Fruit fly (Drosophila melanogaster) whole organism, embryonic: Measurements from ENCODE around the gene Apt1.

Source experiments
- Awh ChIP-seq: fragments of 200-800 bp; sonication (Bioruptor generic); IDR thresholded peaks from 2 replicates; pipeline ENCODE4, ENCODE4 v1.3.6; 2022; ENCODE audit warnings: missing biosample characterization, missing genetic modification characterization
- BEAF-32 ChIP-seq: fragments of 200-800 bp; sonication (Bioruptor generic); optimal IDR thresholded peaks from 3 replicates; lab custom pipeline; 2017; ENCODE audit warnings: missing biosample characterization, missing genetic modification characterization, mild to moderate bottlenecking, moderate library complexity, missing genetic modification reagents
- CG10366 ChIP-seq: fragments of 200-800 bp; sonication (Bioruptor generic); IDR thresholded peaks from 2 replicates; pipeline ENCODE4 v1.3.6; 2022; ENCODE audit warnings: missing biosample characterization, missing genetic modification characterization
- CG10959 ChIP-seq: fragments of 200-800 bp; sonication (Bioruptor generic); IDR thresholded peaks from 2 replicates; pipeline ENCODE4 v1.3.6; 2022; ENCODE audit warnings: missing biosample characterization, missing genetic modification characterization
- CG12659 ChIP-seq: fragments of 200-800 bp; sonication (Bioruptor generic); optimal IDR thresholded peaks from 3 replicates; lab custom pipeline; 2017; ENCODE audit warnings: mild to moderate bottlenecking, missing biosample characterization, missing genetic modification reagents, missing genetic modification characterization
- CG13287 ChIP-seq: fragments of 200-800 bp; sonication (Bioruptor generic); IDR thresholded peaks from 2 replicates; pipeline ENCODE4 v1.3.6; 2022; ENCODE audit warnings: missing biosample characterization, missing genetic modification characterization; ENCODE audit not compliant: partially characterized antibody
- CG15514 ChIP-seq: fragments of 200-800 bp; sonication (Bioruptor generic); optimal IDR thresholded peaks from 3 replicates; lab custom pipeline; 2017; ENCODE audit warnings: missing biosample characterization, missing genetic modification characterization, mild to moderate bottlenecking, moderate library complexity, missing genetic modification reagents
- CG16813 ChIP-seq: fragments of 200-800 bp; sonication (Bioruptor generic); IDR thresholded peaks from 3 replicates; pipeline ENCODE4 v1.3.6; 2022; ENCODE audit warnings: missing biosample characterization, missing genetic modification characterization; ENCODE audit not compliant: partially characterized antibody
- CG17829 ChIP-seq: fragments of 200-800 bp; optimal IDR thresholded peaks from 2 replicates; lab custom pipeline; 2019; ENCODE audit warnings: missing biosample characterization, mild to moderate bottlenecking, missing genetic modification characterization, moderate library complexity
- CG2120 ChIP-seq: fragments of 200-800 bp; sonication (Bioruptor generic); optimal IDR thresholded peaks from 3 replicates; lab custom pipeline; 2016; ENCODE audit warnings: missing biosample characterization, missing genetic modification characterization
- CG2712 ChIP-seq: fragments of 200-800 bp; optimal IDR thresholded peaks from 3 replicates; lab custom pipeline; 2019; ENCODE audit warnings: missing biosample characterization, mild to moderate bottlenecking, missing genetic modification characterization, moderate library complexity
- CG30020 ChIP-seq: fragments of 200-800 bp; optimal IDR thresholded peaks from 2 replicates; lab custom pipeline; 2019; ENCODE audit warnings: missing biosample characterization, mild to moderate bottlenecking, missing genetic modification characterization, moderate library complexity
- CG32772 ChIP-seq: fragments of 200-800 bp; sonication (Bioruptor generic); IDR thresholded peaks from 2 replicates; pipeline ENCODE4 v1.3.6; 2022; ENCODE audit warnings: missing biosample characterization, missing genetic modification characterization
- CG34224 ChIP-seq: fragments of 200-800 bp; sonication (Bioruptor generic); IDR thresholded peaks from 3 replicates; pipeline ENCODE4 v1.3.6; 2022; ENCODE audit warnings: missing biosample characterization, missing genetic modification characterization; ENCODE audit not compliant: partially characterized antibody
- CG7271 ChIP-seq: fragments of 200-800 bp; sonication (Bioruptor generic); optimal IDR thresholded peaks from 2 replicates; lab custom pipeline; 2018; ENCODE audit warnings: missing biosample characterization, mild to moderate bottlenecking, missing genetic modification characterization, moderate library complexity
- CG8290 ChIP-seq, 3 experiments: fragments of 200-800 bp; sonication (Bioruptor generic); optimal IDR thresholded peaks; 2 replicates each; lab custom pipeline; 2016 to 2019; ENCODE audit warnings: missing biosample characterization in 3 of 3, missing genetic modification characterization in 3 of 3, mild to moderate bottlenecking in 2 of 3, moderate library complexity in 1 of 3
- CG8478 ChIP-seq: fragments of >200 bp; optimal IDR thresholded peaks from 2 replicates; lab custom pipeline; 2018
- CG9797 ChIP-seq: fragments of 200-800 bp; sonication (Bioruptor generic); optimal IDR thresholded peaks from 3 replicates; lab custom pipeline; 2018; ENCODE audit warnings: missing biosample characterization, mild to moderate bottlenecking, missing genetic modification characterization
- CG9932 ChIP-seq: fragments of 200-800 bp; sonication (Bioruptor generic); IDR thresholded peaks from 2 replicates; pipeline ENCODE4 v1.3.6; 2022; ENCODE audit warnings: missing biosample characterization, missing genetic modification characterization
- Dbx ChIP-seq: fragments of 200-800 bp; sonication (Bioruptor generic); IDR thresholded peaks from 3 replicates; pipeline ENCODE4 v1.3.6; 2022; ENCODE audit warnings: missing biosample characterization, missing genetic modification characterization
- Dek ChIP-seq: fragments of 200-800 bp; sonication (Bioruptor generic); optimal IDR thresholded peaks from 3 replicates; lab custom pipeline; 2019; ENCODE audit warnings: missing biosample characterization, mild to moderate bottlenecking, missing genetic modification characterization, moderate library complexity
- Dll ChIP-seq: fragments of 200-800 bp; sonication (Bioruptor generic); IDR thresholded peaks from 4 replicates; pipeline ENCODE4 v1.3.6; 2022; ENCODE audit warnings: missing biosample characterization, missing genetic modification characterization; ENCODE audit not compliant: partially characterized antibody
- Doc3 ChIP-seq: fragments of 200-800 bp; sonication (Bioruptor generic); IDR thresholded peaks from 3 replicates; pipeline ENCODE4 v1.3.6; 2022; ENCODE audit warnings: missing biosample characterization, missing genetic modification characterization; ENCODE audit not compliant: partially characterized antibody
- Ets97D ChIP-seq: fragments of 200-800 bp; sonication (Bioruptor generic); optimal IDR thresholded peaks from 3 replicates; lab custom pipeline; 2016; ENCODE audit warnings: missing biosample characterization, missing genetic modification characterization
- Fer1 ChIP-seq: fragments of 200-800 bp; sonication (Bioruptor generic); optimal IDR thresholded peaks from 2 replicates; lab custom pipeline; 2017; ENCODE audit warnings: missing biosample characterization, mild to moderate bottlenecking, missing genetic modification characterization
- Fer2 ChIP-seq: fragments of 200-800 bp; sonication (Bioruptor generic); optimal IDR thresholded peaks from 2 replicates; lab custom pipeline; 2018; ENCODE audit warnings: missing biosample characterization, mild to moderate bottlenecking, missing genetic modification characterization, moderate library complexity
- HLH4C ChIP-seq: fragments of 200-800 bp; sonication (Bioruptor generic); IDR thresholded peaks from 3 replicates; pipeline ENCODE4 v1.3.6; 2022; ENCODE audit warnings: missing biosample characterization, missing genetic modification characterization; ENCODE audit not compliant: partially characterized antibody
- Lhr ChIP-seq: fragments of 200-800 bp; sonication (Bioruptor generic); optimal IDR thresholded peaks from 3 replicates; lab custom pipeline; 2017; ENCODE audit warnings: mild to moderate bottlenecking, missing biosample characterization, missing genetic modification reagents, missing genetic modification characterization
- MESR4 ChIP-seq: fragments of 200-800 bp; sonication (Bioruptor generic); optimal IDR thresholded peaks from 2 replicates; lab custom pipeline; 2018; ENCODE audit warnings: missing biosample characterization, mild to moderate bottlenecking, missing genetic modification characterization, moderate library complexity
- Myb ChIP-seq: fragments of 200-800 bp; sonication (Bioruptor generic); optimal IDR thresholded peaks from 2 replicates; lab custom pipeline; 2016; ENCODE audit warnings: missing biosample characterization, missing genetic modification characterization
- Rx ChIP-seq: fragments of 200-800 bp; sonication (Bioruptor generic); IDR thresholded peaks from 2 replicates; pipeline ENCODE4 v1.3.6; 2022; ENCODE audit warnings: missing biosample characterization, missing genetic modification characterization
- Sry-δ ChIP-seq: fragments of 200-800 bp; sonication (Bioruptor generic); optimal IDR thresholded peaks from 2 replicates; lab custom pipeline; 2016; ENCODE audit warnings: missing biosample characterization, missing genetic modification characterization
- bbx ChIP-seq: fragments of 200-800 bp; sonication (Bioruptor generic); IDR thresholded peaks from 2 replicates; pipeline ENCODE4 v1.3.6; 2022; ENCODE audit warnings: missing biosample characterization, missing genetic modification characterization; ENCODE audit not compliant: partially characterized antibody
- bigmax ChIP-seq: fragments of 200-800 bp; sonication (Bioruptor generic); optimal IDR thresholded peaks from 2 replicates; lab custom pipeline; 2018; ENCODE audit warnings: missing biosample characterization, mild to moderate bottlenecking, missing genetic modification characterization
- bowl ChIP-seq: fragments of 200-800 bp; sonication (Bioruptor generic); IDR thresholded peaks from 2 replicates; pipeline ENCODE4 v1.3.6; 2022; ENCODE audit warnings: missing biosample characterization, missing genetic modification characterization
- hb ChIP-seq: fragments of 200-800 bp; sonication (Bioruptor generic); IDR thresholded peaks from 3 replicates; pipeline ENCODE4 v1.3.6; 2022; ENCODE audit warnings: missing biosample characterization, missing genetic modification characterization; ENCODE audit not compliant: partially characterized antibody
- ind ChIP-seq: fragments of 200-800 bp; sonication (Bioruptor generic); optimal IDR thresholded peaks from 3 replicates; lab custom pipeline; 2016; ENCODE audit warnings: missing biosample characterization, missing genetic modification characterization
- inv ChIP-seq: fragments of 200-800 bp; sonication (Bioruptor generic); IDR thresholded peaks from 2 replicates; pipeline ENCODE4 v1.3.6; 2022; ENCODE audit warnings: missing biosample characterization, missing genetic modification characterization; ENCODE audit not compliant: partially characterized antibody
- knrl ChIP-seq: fragments of 200-800 bp; sonication (Bioruptor generic); IDR thresholded peaks from 3 replicates; pipeline ENCODE4 v1.3.6; 2022; ENCODE audit warnings: missing biosample characterization, missing genetic modification characterization; ENCODE audit not compliant: partially characterized antibody
- mld ChIP-seq: fragments of 200-800 bp; sonication (Bioruptor generic); IDR thresholded peaks from 3 replicates; pipeline ENCODE4 v1.3.6; 2022; ENCODE audit warnings: missing biosample characterization, missing genetic modification characterization; ENCODE audit not compliant: partially characterized antibody
- phol ChIP-seq: fragments of 200-800 bp; sonication (Bioruptor generic); optimal IDR thresholded peaks from 3 replicates; lab custom pipeline; 2018; ENCODE audit warnings: missing biosample characterization, mild to moderate bottlenecking, missing genetic modification characterization, moderate library complexity
- slp2 ChIP-seq: fragments of 200-800 bp; sonication (Bioruptor generic); optimal IDR thresholded peaks from 2 replicates; lab custom pipeline; 2016; ENCODE audit warnings: missing biosample characterization, missing genetic modification characterization
- sqz ChIP-seq: fragments of 200-800 bp; sonication (Bioruptor generic); optimal IDR thresholded peaks from 3 replicates; lab custom pipeline; 2018; ENCODE audit warnings: missing biosample characterization, mild to moderate bottlenecking, missing genetic modification characterization
- tna ChIP-seq: fragments of 200-800 bp; sonication (Bioruptor generic); IDR thresholded peaks from 2 replicates; pipeline ENCODE4 v1.3.6; 2022; ENCODE audit warnings: missing biosample characterization, missing genetic modification characterization; ENCODE audit not compliant: partially characterized antibody
- trem ChIP-seq: fragments of 200-800 bp; optimal IDR thresholded peaks from 3 replicates; lab custom pipeline; 2019; ENCODE audit warnings: missing biosample characterization, mild to moderate bottlenecking, missing genetic modification characterization, moderate library complexity
- unc-4 ChIP-seq: fragments of 200-800 bp; sonication (Bioruptor generic); IDR thresholded peaks from 2 replicates; pipeline ENCODE4 v1.3.6; 2022; ENCODE audit warnings: missing biosample characterization, missing genetic modification characterization; ENCODE audit not compliant: partially characterized antibody
- vnd ChIP-seq: fragments of 200-800 bp; sonication (Bioruptor generic); IDR thresholded peaks from 3 replicates; pipeline ENCODE4 v1.3.6; 2022; ENCODE audit warnings: missing biosample characterization, missing genetic modification characterization; ENCODE audit not compliant: partially characterized antibody

The Apt1 gene

DNA sequence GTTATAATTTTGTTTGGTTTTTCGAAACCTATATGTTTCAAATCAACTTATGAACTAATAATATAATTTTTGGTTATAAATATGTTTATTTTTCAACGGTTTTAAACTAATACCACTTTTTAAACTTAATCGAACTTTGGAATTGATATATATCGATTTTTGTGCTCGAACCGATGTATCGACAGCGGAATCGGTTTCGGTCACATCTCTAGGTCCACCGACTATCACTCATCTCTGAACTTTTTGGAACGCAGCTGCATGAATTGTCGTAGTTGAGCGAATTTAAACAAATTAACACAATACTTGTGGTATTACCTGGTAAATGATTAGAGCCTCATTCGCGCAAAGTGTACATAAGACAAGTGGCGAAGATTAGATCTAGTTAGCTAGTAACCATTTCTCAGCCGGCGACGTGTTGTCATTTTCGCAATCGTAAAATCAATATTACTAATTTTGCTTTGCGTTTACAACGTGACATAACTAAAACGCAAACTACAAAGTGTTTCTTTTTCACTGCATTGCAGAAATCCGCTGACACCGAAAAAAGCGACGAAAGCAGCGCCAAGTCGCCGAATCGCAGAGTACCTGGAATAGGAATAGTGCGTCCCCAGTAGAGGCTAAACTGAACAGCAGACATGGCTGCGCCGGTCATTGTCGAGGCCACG, at the start of gene Apt1:
Apt1 (plus strand) TSS at position 219 of the 665 bp plus-strand sequence.
- TF ChIP-seq Fer2 (no peak), Awh (no peak), Dll (peak; percentile 94), hb (GFP tag; lab: Robert Waterston, UW) (peak; percentile 93), CG10366 (GFP tag; lab: Robert Waterston, UW) (no peak), knrl (GFP tag; lab: Robert Waterston, UW) (peak; percentile 96), vnd (peak; percentile 95), unc-4 (GFP tag; lab: Robert Waterston, UW) (peak; percentile 94), inv (peak; percentile 93), Sry-δ (GFP tag; lab: Kevin White, UChicago) (peak; percentile 94), Rx (no peak), MESR4 (GFP tag; lab: Kevin White, UChicago) (peak; percentile 76), BEAF-32 (peak; percentile 91), phol (peak; percentile 21), Fer1 (GFP tag; lab: Kevin White, UChicago) (peak; percentile 1), sqz (GFP tag; lab: Kevin White, UChicago) (no peak), CG2120 (peak; percentile 26), Dbx (GFP tag; lab: Robert Waterston, UW) (peak; percentile 30; the same call in 1 of the 3 replicates), ind (GFP tag; lab: Kevin White, UChicago) (no peak), CG12659 (peak; percentile 39), CG30020 (tag; lab: Kevin White, UChicago) (peak; percentile 5), Myb (GFP tag; lab: Kevin White, UChicago) (peak; percentile 90), CG7271 (tag; lab: Kevin White, UChicago) (peak; percentile 1), Doc3 (GFP tag; lab: Robert Waterston, UW) (peak; percentile 93), CG2712 (tag; lab: Kevin White, UChicago) (peak; percentile 41), CG8478 (lab: Kevin White, UChicago) (no peak), CG32772 (GFP tag; lab: Robert Waterston, UW) (no peak), tna (GFP tag; lab: Robert Waterston, UW) (peak; percentile 95), CG8290 (GFP tag; optimal IDR thresholded peaks at IDR 0.05; lab: Kevin White, UChicago) (no peak), CG8290 (tag; optimal IDR thresholded peaks at IDR 0.05; lab: Kevin White, UChicago) (peak in 1 of 2 experiments; percentile 43), HLH4C (GFP tag; lab: Robert Waterston, UW) (peak; percentile 96), CG9797 (GFP tag; lab: Kevin White, UChicago) (peak; percentile 19), CG9932 (peak; percentile 58; the same call in 1 of the 2 replicates), bigmax (no peak), Ets97D (GFP tag; lab: Kevin White, UChicago) (peak; percentile 28), CG16813 (GFP tag; lab: Robert Waterston, UW) (peak; percentile 92), Lhr (GFP tag; lab: Kevin White, UChicago) (peak; percentile 14), CG34224 (GFP tag; lab: Robert Waterston, UW) (peak; percentile 97), CG13287 (GFP tag; lab: Robert Waterston, UW) (peak; percentile 97), trem (tag; lab: Kevin White, UChicago) (peak; percentile 19), CG15514 (GFP tag; lab: Kevin White, UChicago) (peak; percentile 65), CG17829 (peak; percentile 14), Dek (no peak), mld (GFP tag; lab: Robert Waterston, UW) (peak; percentile 90), bbx (GFP tag; lab: Robert Waterston, UW) (peak; percentile 97), slp2 (GFP tag; lab: Kevin White, UChicago) (no peak), bowl (GFP tag; lab: Robert Waterston, UW) (no peak), CG10959 (GFP tag; lab: Robert Waterston, UW) (no peak)
